Fruit fly (Drosophila melanogaster) whole organism, prepupa: Measurements from ENCODE around the gene CG32683.

Experiments
- CG15336 ChIP-seq: fragments of 200-800 bp; sonication (Bioruptor generic); IDR thresholded peaks from 2 replicates; pipeline ENCODE4 v1.3.6; 2022; ENCODE audit warnings: missing biosample characterization, missing genetic modification characterization
- CG16779 ChIP-seq: fragments of 200-800 bp; sonication (Bioruptor generic); optimal IDR thresholded peaks from 3 replicates; lab custom pipeline; 2017; ENCODE audit warnings: missing biosample characterization, mild to moderate bottlenecking, missing genetic modification characterization
- OdsH ChIP-seq: fragments of 200-800 bp; sonication (Bioruptor generic); optimal IDR thresholded peaks from 3 replicates; lab custom pipeline; 2016; ENCODE audit warnings: missing biosample characterization, missing genetic modification characterization
- Sox14 ChIP-seq: fragments of 200-800 bp; sonication (Bioruptor generic); optimal IDR thresholded peaks from 3 replicates; lab custom pipeline; 2016; ENCODE audit warnings: missing biosample characterization, missing genetic modification characterization
- fd59A ChIP-seq: fragments of 200-800 bp; sonication (Bioruptor generic); optimal IDR thresholded peaks from 2 replicates; lab custom pipeline; 2017; ENCODE audit warnings: missing biosample characterization, mild to moderate bottlenecking, missing genetic modification characterization, missing genetic modification reagents

dm6 chrX:10385757-10386156 lies 68.9 kb downstream of the CG32683 start, which contains the start of the genes Psf3 and flw:
- TF ChIP-seq OdsH (GFP tag; lab: Kevin White, UChicago) (no peak), fd59A (GFP tag; lab: Kevin White, UChicago) (no peak), Sox14 (no peak), CG15336 (no peak), CG16779 (no peak)
